Worm (Caenorhabditis elegans): ENCODE data around the gene snf-10.

Gene snf-10

DNA sequence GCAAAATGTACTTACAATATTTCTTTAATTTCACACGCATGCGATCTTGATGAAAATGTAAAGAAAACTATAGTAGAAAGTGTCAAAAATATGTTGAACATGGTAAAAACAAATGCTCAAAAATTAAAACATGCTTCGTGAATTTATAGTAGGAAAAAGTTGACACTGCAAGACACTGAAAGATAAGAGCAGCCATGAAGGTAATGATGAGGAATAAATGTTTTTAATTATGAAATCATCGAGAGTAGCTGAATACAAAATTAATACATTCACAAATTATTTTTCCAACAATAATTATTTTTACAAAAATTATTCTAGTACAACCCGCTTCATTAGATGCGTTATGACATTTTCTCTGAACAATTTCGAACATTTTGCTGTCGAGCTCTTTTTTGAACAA is 23.7 kb downstream of the snf-10 start, which contains the start of gene F15H10.10:
Gene F15H10.10 (minus strand): TSS at position 101 of the 400 bp plus-strand sequence.
- TF ChIP-seq skn-1 (tag; optimal IDR thresholded peaks at IDR 0.05) (no peak), nhr-10 (tag; optimal IDR thresholded peaks at IDR 0.05) (no peak), ama-1 (optimal IDR thresholded peaks at IDR 0.05) (no peak), nhr-237 (tag; optimal IDR thresholded peaks at IDR 0.05) (no peak), zag-1 (tag; optimal IDR thresholded peaks at IDR 0.05) (no peak), mab-5 (tag; optimal IDR thresholded peaks at IDR 0.05) (no peak), elt-3 (tag; optimal IDR thresholded peaks at IDR 0.05) (no peak), sma-9 (GFP tag; optimal IDR thresholded peaks at IDR 0.05) (no peak), sma-9 (tag; optimal IDR thresholded peaks at IDR 0.05) (no peak), lsy-2 (tag; optimal IDR thresholded peaks at IDR 0.05) (no peak), blmp-1 (tag; optimal IDR thresholded peaks at IDR 0.05; ENCODE audit: insufficient read depth) (no peak), ZK546.5 (tag; optimal IDR thresholded peaks at IDR 0.05) (no peak), nhr-11 (tag; optimal IDR thresholded peaks at IDR 0.05) (no peak)

DNA sequence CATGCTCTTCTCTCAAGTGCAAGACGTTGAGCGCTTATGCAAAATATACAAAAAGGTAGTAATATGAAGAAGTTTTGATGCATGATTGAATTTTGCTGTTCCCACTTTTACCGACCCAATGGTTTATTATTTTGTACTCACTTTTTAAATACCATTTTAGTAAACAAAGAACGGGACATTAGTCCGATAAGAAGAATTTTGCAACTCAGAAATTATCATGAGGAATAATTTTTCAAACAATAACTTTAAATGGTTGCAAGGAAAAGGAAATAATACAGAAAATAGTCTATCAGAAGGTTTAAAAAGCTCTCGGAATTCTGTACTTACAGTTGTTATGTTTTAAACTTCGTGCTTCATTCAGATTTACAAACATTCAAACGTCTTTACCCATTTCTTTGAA is 26.0 kb downstream of the snf-10 start, which contains the start of gene F15H10.9:
Gene F15H10.9 (minus strand): TSS at position 101 of the 400 bp plus-strand sequence.
- TF ChIP-seq lsy-2 (tag; optimal IDR thresholded peaks at IDR 0.05), result no peak
- no peak for TF ChIP-seq C34F6.9 (tag; optimal IDR thresholded peaks at IDR 0.05)
- no peak for TF ChIP-seq mab-5 (tag; optimal IDR thresholded peaks at IDR 0.05)
- TF ChIP-seq ztf-11 (tag; optimal IDR thresholded peaks at IDR 0.05), result no peak
- TF ChIP-seq ceh-82 (tag; optimal IDR thresholded peaks at IDR 0.05), result no peak
- TF ChIP-seq nhr-6 (tag; optimal IDR thresholded peaks at IDR 0.05), result no peak
- TF ChIP-seq ztf-4 (tag; optimal IDR thresholded peaks at IDR 0.05), result no peak
- no peak for TF ChIP-seq lin-11 (tag; optimal IDR thresholded peaks at IDR 0.05)
- no peak for TF ChIP-seq fos-1 (tag; optimal IDR thresholded peaks at IDR 0.05)
- no peak for TF ChIP-seq nhr-25 (tag; optimal IDR thresholded peaks at IDR 0.05)
- TF ChIP-seq egl-27 (tag; optimal IDR thresholded peaks at IDR 0.05), result no peak
- TF ChIP-seq ztf-1 (GFP tag; conservative IDR thresholded peaks at IDR 0.05), result no peak
- TF ChIP-seq Y55F3AM.14 (GFP tag; optimal IDR thresholded peaks at IDR 0.05), result no peak

DNA sequence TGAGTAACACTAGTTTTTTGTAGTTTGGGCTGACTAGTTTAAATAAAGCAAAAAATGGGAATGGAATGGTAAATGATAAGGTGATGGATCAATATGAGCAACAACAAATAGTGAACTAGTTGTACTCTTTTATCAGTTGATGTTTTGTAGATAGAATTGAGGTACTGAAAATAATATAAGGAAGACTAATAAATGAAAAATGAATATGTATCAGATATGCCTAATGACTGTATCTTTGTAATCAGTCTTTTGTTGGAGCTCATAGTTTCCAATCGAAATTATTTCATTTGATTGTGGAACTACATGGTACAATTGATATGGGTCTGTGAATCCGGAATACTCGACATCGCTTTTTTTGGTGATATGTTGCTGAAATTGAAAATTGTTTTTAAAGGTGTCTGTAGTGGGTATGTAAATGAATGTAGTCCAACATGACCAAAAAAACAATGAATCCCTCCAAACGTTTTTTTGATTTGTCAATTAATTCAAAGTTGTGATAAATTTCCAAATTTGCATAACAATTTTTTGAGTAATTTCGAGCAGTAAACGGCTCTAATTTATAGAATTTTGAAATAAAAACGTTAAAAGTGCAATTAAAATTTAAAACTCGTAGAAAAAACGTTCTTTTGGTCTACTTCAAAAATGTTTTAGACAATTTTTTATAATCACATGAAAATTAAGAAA is 30.5 kb downstream of the snf-10 start, which contains the start of gene F15H10.12:
Gene F15H10.12 (minus strand): TSS at position 51 of the 684 bp plus-strand sequence.
- no peak for TF ChIP-seq nhr-10 (tag; optimal IDR thresholded peaks at IDR 0.05)
- TF ChIP-seq lsy-2 (tag; optimal IDR thresholded peaks at IDR 0.05), result no peak
- no peak for TF ChIP-seq lin-11 (tag; optimal IDR thresholded peaks at IDR 0.05)
- no peak for TF ChIP-seq ama-1 (optimal IDR thresholded peaks at IDR 0.05)
- TF ChIP-seq F13H6.1 (tag; optimal IDR thresholded peaks at IDR 0.05), result no peak
- TF ChIP-seq mab-5 (tag; optimal IDR thresholded peaks at IDR 0.05), result no peak
- TF ChIP-seq elt-3 (tag; optimal IDR thresholded peaks at IDR 0.05), result no peak
- TF ChIP-seq C34F6.9 (tag; optimal IDR thresholded peaks at IDR 0.05), result no peak
- no peak for TF ChIP-seq gmeb-1 (tag; optimal IDR thresholded peaks at IDR 0.05)
- no peak for TF ChIP-seq lin-13 (GFP tag; optimal IDR thresholded peaks at IDR 0.05)
- no peak for TF ChIP-seq nhr-23 (tag; optimal IDR thresholded peaks at IDR 0.05)
- no peak for TF ChIP-seq elt-1 (tag; optimal IDR thresholded peaks at IDR 0.05)
- TF ChIP-seq unc-62 (GFP tag; optimal IDR thresholded peaks at IDR 0.05), result no peak
- TF ChIP-seq lin-39 (tag; optimal IDR thresholded peaks at IDR 0.05), result no peak
- TF ChIP-seq aly-2 (tag; optimal IDR thresholded peaks at IDR 0.05), result no peak
- no peak for TF ChIP-seq fos-1 (tag; optimal IDR thresholded peaks at IDR 0.05)
- TF ChIP-seq ceh-16 (tag; optimal IDR thresholded peaks at IDR 0.05), result no peak
- TF ChIP-seq sma-3 (GFP tag; optimal IDR thresholded peaks at IDR 0.05), result no peak

DNA sequence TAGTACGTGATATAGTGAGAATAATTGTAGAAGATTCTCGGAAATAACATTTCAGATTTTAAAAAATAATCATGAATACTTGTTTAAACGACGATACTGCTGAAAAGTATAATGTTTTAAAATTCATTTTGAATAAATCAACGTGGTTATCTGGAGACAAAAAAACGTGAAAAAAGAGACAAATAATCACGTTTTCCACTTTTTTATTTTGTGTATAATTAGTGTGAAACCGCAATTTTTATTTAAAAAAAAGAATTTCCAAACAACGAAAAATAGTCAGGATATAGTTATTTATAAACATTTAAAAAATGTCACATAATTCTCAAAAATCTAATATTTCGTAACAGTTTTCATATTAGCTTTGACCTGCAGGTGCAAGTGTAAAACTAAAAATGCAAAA is 34.3 kb downstream of the snf-10 start, which contains the start of gene F15H10.7:
Gene F15H10.7 (minus strand): TSS at position 101 of the 400 bp plus-strand sequence.
- TF ChIP-seq lin-11 (tag; optimal IDR thresholded peaks at IDR 0.05), result no peak
- no peak for TF ChIP-seq unc-39 (tag; optimal IDR thresholded peaks at IDR 0.05)
- no peak for TF ChIP-seq nhr-25 (tag; optimal IDR thresholded peaks at IDR 0.05)
- no peak for TF ChIP-seq aly-2 (tag; optimal IDR thresholded peaks at IDR 0.05)
- TF ChIP-seq F13H6.1 (tag; optimal IDR thresholded peaks at IDR 0.05), result no peak
- TF ChIP-seq ceh-82 (tag; optimal IDR thresholded peaks at IDR 0.05), result no peak
- TF ChIP-seq lin-39 (tag; optimal IDR thresholded peaks at IDR 0.05), result no peak
- no peak for TF ChIP-seq nhr-237 (tag; optimal IDR thresholded peaks at IDR 0.05)
- TF ChIP-seq lin-13 (GFP tag; optimal IDR thresholded peaks at IDR 0.05), result no peak
- no peak for TF ChIP-seq lsy-2 (tag; optimal IDR thresholded peaks at IDR 0.05)
